Worm (Caenorhabditis elegans) whole organism, L2 larva: ENCODE data around the gene T27A1.2.

Experiments used
- C34F6.9 ChIP-seq: fragments of 150-350 bp; optimal IDR thresholded peaks from 2 replicates; lab custom pipeline; 2014; ENCODE audit warnings: missing biosample characterization, missing genetic modification characterization
- F13H6.1 ChIP-seq: sonication (generic microtip); optimal IDR thresholded peaks from 2 replicates; lab custom pipeline; 2016; ENCODE audit warnings: missing genetic modification characterization, missing compliant biosample characterization
- R02D3.7 ChIP-seq: fragments of 150-350 bp; optimal IDR thresholded peaks from 2 replicates; lab custom pipeline; 2014; ENCODE audit warnings: missing biosample characterization, missing genetic modification characterization
- ZK546.5 ChIP-seq: sonication (generic microtip); optimal IDR thresholded peaks from 2 replicates; lab custom pipeline; 2017; ENCODE audit warnings: missing biosample characterization, missing genetic modification characterization
- alr-1 ChIP-seq: fragments of 150-350 bp; optimal IDR thresholded peaks from 2 replicates; lab custom pipeline; 2014; ENCODE audit warnings: missing biosample characterization, missing genetic modification characterization
- aly-2 ChIP-seq: fragments of 150-350 bp; optimal IDR thresholded peaks from 2 replicates; lab custom pipeline; 2014; ENCODE audit warnings: missing biosample characterization, missing genetic modification characterization
- ama-1 ChIP-seq: fragments of 150-350 bp; optimal IDR thresholded peaks from 2 replicates; lab custom pipeline; 2018; ENCODE audit warnings: inconsistent platforms
- ceh-16 ChIP-seq: fragments of 150-350 bp; optimal IDR thresholded peaks from 2 replicates; lab custom pipeline; 2014; ENCODE audit warnings: missing biosample characterization, missing genetic modification characterization
- ceh-82 ChIP-seq: fragments of 150-350 bp; optimal IDR thresholded peaks from 2 replicates; lab custom pipeline; 2014; ENCODE audit warnings: missing biosample characterization, missing genetic modification characterization
- crh-2 ChIP-seq: sonication (generic microtip); optimal IDR thresholded peaks from 2 replicates; lab custom pipeline; 2017; ENCODE audit warnings: missing biosample characterization, missing genetic modification characterization
- dmd-4 ChIP-seq: sonication (generic microtip); optimal IDR thresholded peaks from 2 replicates; lab custom pipeline; 2017; ENCODE audit warnings: missing biosample characterization, missing genetic modification characterization
- fos-1 ChIP-seq: fragments of 150-350 bp; optimal IDR thresholded peaks from 2 replicates; lab custom pipeline; 2014; ENCODE audit warnings: missing biosample characterization, missing genetic modification characterization
- gmeb-1 ChIP-seq: fragments of 150-350 bp; optimal IDR thresholded peaks from 2 replicates; lab custom pipeline; 2014; ENCODE audit warnings: missing biosample characterization, missing genetic modification characterization
- lin-11 ChIP-seq: fragments of 150-350 bp; sonication (generic microtip); optimal IDR thresholded peaks from 2 replicates; lab custom pipeline; 2014; ENCODE audit warnings: missing biosample characterization, missing genetic modification characterization, inconsistent platforms, mixed read lengths
- lin-39 ChIP-seq: fragments of 150-350 bp; optimal IDR thresholded peaks from 2 replicates; lab custom pipeline; 2014; ENCODE audit warnings: missing biosample characterization, missing genetic modification reagents, missing genetic modification characterization
- lsy-2 ChIP-seq, 2 experiments: fragments of 150-350 bp in 1 of 2; sonication (generic microtip) in 1 of 2; optimal IDR thresholded peaks; 2 replicates each; lab custom pipeline; 2014 to 2017; ENCODE audit warnings: missing biosample characterization in 2 of 2, missing genetic modification characterization in 2 of 2
- mab-5 ChIP-seq: fragments of 150-350 bp; optimal IDR thresholded peaks from 2 replicates; lab custom pipeline; 2014; ENCODE audit warnings: missing biosample characterization, missing genetic modification characterization
- mbf-1 ChIP-seq: sonication (generic microtip); optimal IDR thresholded peaks from 2 replicates; lab custom pipeline; 2017; ENCODE audit warnings: missing biosample characterization, missing genetic modification characterization
- mdl-1 ChIP-seq, 2 experiments: fragments of 150-350 bp in 1 of 2; sonication (generic microtip) in 1 of 2; optimal IDR thresholded peaks; 2 replicates each; lab custom pipeline; 2017; ENCODE audit warnings: missing biosample characterization in 2 of 2, missing genetic modification characterization in 2 of 2
- nhr-10 ChIP-seq: sonication (generic microtip); optimal IDR thresholded peaks from 2 replicates; lab custom pipeline; 2017; ENCODE audit warnings: missing biosample characterization, missing genetic modification characterization
- nhr-11 ChIP-seq: fragments of 150-350 bp; optimal IDR thresholded peaks from 2 replicates; lab custom pipeline; 2014; ENCODE audit warnings: missing biosample characterization, missing genetic modification characterization
- nhr-12 ChIP-seq: fragments of 150-350 bp; optimal IDR thresholded peaks from 2 replicates; lab custom pipeline; 2014; ENCODE audit warnings: missing biosample characterization, missing genetic modification characterization
- nhr-129 ChIP-seq: fragments of 150-350 bp; optimal IDR thresholded peaks from 2 replicates; lab custom pipeline; 2014; ENCODE audit warnings: missing biosample characterization, missing genetic modification characterization
- nhr-21 ChIP-seq: fragments of 150-350 bp; optimal IDR thresholded peaks from 2 replicates; lab custom pipeline; 2014; ENCODE audit warnings: missing biosample characterization, missing genetic modification characterization
- nhr-237 ChIP-seq: fragments of 150-350 bp; optimal IDR thresholded peaks from 2 replicates; lab custom pipeline; 2014; ENCODE audit warnings: missing biosample characterization, missing genetic modification characterization
- nhr-25 ChIP-seq: fragments of 150-350 bp; sonication (generic microtip); optimal IDR thresholded peaks from 3 replicates; lab custom pipeline; 2014; ENCODE audit warnings: missing biosample characterization, missing genetic modification characterization
- nhr-6 ChIP-seq: fragments of 150-350 bp; optimal IDR thresholded peaks from 2 replicates; lab custom pipeline; 2014; ENCODE audit warnings: missing biosample characterization, missing genetic modification characterization
- nhr-77 ChIP-seq: fragments of 150-350 bp; optimal IDR thresholded peaks from 2 replicates; lab custom pipeline; 2014; ENCODE audit warnings: missing biosample characterization, missing genetic modification characterization
- sem-4 ChIP-seq: fragments of 150-350 bp; optimal IDR thresholded peaks from 2 replicates; lab custom pipeline; 2014; ENCODE audit warnings: missing biosample characterization, missing genetic modification reagents, missing genetic modification characterization
- skn-1 ChIP-seq: sonication (generic microtip); optimal IDR thresholded peaks from 2 replicates; lab custom pipeline; 2017; ENCODE audit warnings: missing biosample characterization, missing genetic modification characterization
- sma-3 ChIP-seq: sonication (generic microtip); optimal IDR thresholded peaks from 2 replicates; lab custom pipeline; 2016; ENCODE audit warnings: missing genetic modification reagents, missing genetic modification characterization, missing compliant biosample characterization
- sma-9 ChIP-seq, 2 experiments: fragments of 150-350 bp in 1 of 2; sonication (generic microtip) in 1 of 2; optimal IDR thresholded peaks; 2 replicates each; lab custom pipeline; 2014 to 2016; ENCODE audit warnings: missing genetic modification characterization in 2 of 2, mild to moderate bottlenecking in 1 of 2, missing biosample characterization in 1 of 2, missing compliant biosample characterization in 1 of 2, missing genetic modification reagents in 1 of 2, moderate library complexity in 1 of 2
- unc-39 ChIP-seq: fragments of 150-350 bp; optimal IDR thresholded peaks from 2 replicates; lab custom pipeline; 2014; ENCODE audit warnings: missing biosample characterization, missing genetic modification characterization
- unc-55 ChIP-seq: fragments of 150-350 bp; sonication (generic microtip); optimal IDR thresholded peaks from 3 replicates; lab custom pipeline; 2014; ENCODE audit warnings: missing biosample characterization, missing genetic modification reagents, missing genetic modification characterization
- zag-1 ChIP-seq: fragments of 150-350 bp; optimal IDR thresholded peaks from 2 replicates; lab custom pipeline; 2014; ENCODE audit warnings: missing biosample characterization, missing genetic modification characterization
- ztf-1 ChIP-seq: fragments of 200-800 bp; sonication (Bioruptor generic); conservative IDR thresholded peaks from 2 replicates; pipeline ENCODE4 v1.3.6; 2022; ENCODE audit warnings: missing genetic modification characterization, missing compliant biosample characterization
- ztf-11 ChIP-seq: sonication (generic microtip); optimal IDR thresholded peaks from 2 replicates; lab custom pipeline; 2017; ENCODE audit warnings: missing biosample characterization, missing genetic modification characterization

T27A1.2 gene

DNA sequence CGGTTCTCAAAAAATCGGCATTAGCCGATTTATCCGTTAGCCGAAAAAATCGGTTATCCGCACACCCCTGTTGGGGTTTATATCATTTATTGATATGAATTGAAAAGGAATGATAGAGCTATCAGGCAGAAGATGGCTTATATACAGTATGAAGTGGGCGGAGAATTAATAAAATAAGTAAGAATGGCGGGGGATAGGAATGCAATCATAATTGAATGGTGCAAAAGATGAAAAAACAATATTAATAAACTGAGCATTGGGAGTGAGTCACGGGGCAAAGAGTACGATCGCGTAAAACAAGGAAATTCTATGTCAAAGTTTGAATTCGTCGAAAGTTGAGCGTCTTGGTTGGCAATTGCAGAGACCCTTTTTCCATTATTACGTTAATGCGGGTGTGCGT, at the start of gene T27A1.2:
TSS of gene T27A1.2 (minus strand) at position 101 of the 400 bp plus-strand sequence.
- no peak for TF ChIP-seq sma-9 (GFP tag; optimal IDR thresholded peaks at IDR 0.05; lab: Kevin White, UChicago)
- TF ChIP-seq sma-9 (tag; optimal IDR thresholded peaks at IDR 0.05; lab: Kevin White, UChicago), result no peak
- no peak for TF ChIP-seq F13H6.1 (tag; lab: Kevin White, UChicago)
- no peak for TF ChIP-seq unc-55 (GFP tag; lab: Kevin White, UChicago)
- no peak for TF ChIP-seq unc-39 (tag; lab: Kevin White, UChicago)
- TF ChIP-seq ceh-82, result no peak
- no peak for TF ChIP-seq mab-5 (tag; lab: Kevin White, UChicago)
- no peak for TF ChIP-seq ZK546.5 (tag; lab: Kevin White, UChicago)
- no peak for TF ChIP-seq sem-4 (tag; lab: Kevin White, UChicago)
- no peak for TF ChIP-seq alr-1
- TF ChIP-seq lin-11 (tag; lab: Kevin White, UChicago), result no peak
- no peak for TF ChIP-seq nhr-25 (tag; lab: Kevin White, UChicago)
- TF ChIP-seq ztf-11, result no peak
- TF ChIP-seq lin-39 (tag; lab: Kevin White, UChicago), result no peak
- TF ChIP-seq nhr-11 (tag; lab: Kevin White, UChicago), result no peak
- TF ChIP-seq nhr-12, result no peak

DNA sequence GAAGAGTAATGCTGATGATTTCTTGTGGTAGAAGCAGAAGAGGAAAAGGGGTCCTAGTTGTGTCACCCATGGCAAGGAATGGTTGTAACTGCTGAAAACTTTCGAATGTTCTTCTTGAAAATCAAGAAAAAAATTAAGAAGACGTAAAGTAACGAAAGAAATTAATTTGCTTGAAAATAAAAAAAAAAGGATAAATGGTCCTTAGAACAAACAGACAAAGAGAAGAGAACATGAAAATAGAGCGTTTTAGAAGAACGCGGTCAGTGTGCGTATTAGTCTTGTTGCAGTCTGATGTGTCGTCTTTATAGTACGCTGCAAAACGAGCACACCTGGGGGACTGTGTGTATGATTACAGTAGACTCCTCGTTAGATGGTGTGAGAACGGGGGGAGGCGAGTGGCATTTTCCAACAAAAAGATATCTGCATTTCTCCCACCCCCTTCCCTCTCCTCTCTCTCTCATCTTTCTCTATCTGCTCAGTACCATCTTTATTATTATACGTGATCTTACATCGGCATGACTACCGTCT, 47.7 kb upstream of the T27A1.2 start, which contains the start of the genes W08F4.12 and W08F4.13:
TSS of gene W08F4.12 (minus strand) at position 101 of the 528 bp plus-strand sequence.
TSS of gene W08F4.13 (plus strand) at position 478 of the 528 bp plus-strand sequence.
- no peak for TF ChIP-seq nhr-237 (tag; lab: Kevin White, UChicago)
- no peak for TF ChIP-seq unc-39 (tag; lab: Kevin White, UChicago)
- no peak for TF ChIP-seq R02D3.7 (tag; lab: Kevin White, UChicago)
- no peak for TF ChIP-seq mbf-1 (tag; lab: Kevin White, UChicago)
- no peak for TF ChIP-seq crh-2 (tag; lab: Kevin White, UChicago)
- TF ChIP-seq zag-1 (tag; lab: Kevin White, UChicago), result no peak
- no peak for TF ChIP-seq C34F6.9 (tag; lab: Kevin White, UChicago)
- no peak for TF ChIP-seq nhr-10 (tag; lab: Kevin White, UChicago)
- TF ChIP-seq ztf-1 (GFP tag; lab: Robert Waterston, UW), result no peak
- no peak for TF ChIP-seq alr-1
- TF ChIP-seq skn-1 (tag; lab: Kevin White, UChicago), result no peak
- no peak for TF ChIP-seq unc-55 (GFP tag; lab: Kevin White, UChicago)
- no peak for TF ChIP-seq nhr-25 (tag; lab: Kevin White, UChicago)
- no peak for TF ChIP-seq sma-9 (GFP tag; optimal IDR thresholded peaks at IDR 0.05; lab: Kevin White, UChicago)
- no peak for TF ChIP-seq sma-9 (tag; optimal IDR thresholded peaks at IDR 0.05; lab: Kevin White, UChicago)
- TF ChIP-seq nhr-6 (tag; lab: Kevin White, UChicago), result no peak
- no peak for TF ChIP-seq aly-2 (tag; lab: Kevin White, UChicago)
- TF ChIP-seq nhr-129 (tag; lab: Kevin White, UChicago), result no peak
- no peak for TF ChIP-seq mab-5 (tag; lab: Kevin White, UChicago)
- TF ChIP-seq ama-1 (lab: Kevin White, UChicago), result no peak
- no peak for TF ChIP-seq nhr-77 (tag; lab: Kevin White, UChicago)

ce11 chrII:582649-583048, 46.0 kb upstream of the T27A1.2 start, which contains the start of gene fbxb-14:
Gene fbxb-14, minus strand, starts transcription at chrII:582749.
- TF ChIP-seq lsy-2 (tag; optimal IDR thresholded peaks at IDR 0.05; lab: Kevin White, UChicago) (no peak), ama-1 (lab: Kevin White, UChicago) (no peak), F13H6.1 (tag; lab: Kevin White, UChicago) (no peak), sma-3 (no peak), mab-5 (tag; lab: Kevin White, UChicago) (no peak)
- TF ChIP-seq, all 48 proteins: peak for 0

- TF ChIP-seq ztf-1 (GFP tag; lab: Robert Waterston, UW) (no peak), nhr-12 (no peak), mbf-1 (tag; lab: Kevin White, UChicago) (no peak), nhr-11 (tag; lab: Kevin White, UChicago) (no peak), aly-2 (tag; lab: Kevin White, UChicago) (no peak), zag-1 (tag; lab: Kevin White, UChicago) (no peak), lsy-2 (tag; optimal IDR thresholded peaks at IDR 0.05; lab: Kevin White, UChicago) (no peak), dmd-4 (no peak), gmeb-1 (tag; lab: Kevin White, UChicago) (no peak), fos-1 (tag; lab: Kevin White, UChicago) (no peak), ceh-16 (no peak), unc-39 (tag; lab: Kevin White, UChicago) (no peak), nhr-21 (tag; lab: Kevin White, UChicago) (no peak), mdl-1 (tag; optimal IDR thresholded peaks at IDR 0.05; lab: Kevin White, UChicago) (no peak), mab-5 (tag; lab: Kevin White, UChicago) (no peak), ztf-11 (no peak)
Observed at ce11 chrII:581983-582382, 45.3 kb upstream of the T27A1.2 start.
